Worm (Caenorhabditis elegans): ENCODE measurements around the gene C44B9.3.

Gene C44B9.3

ce11 chrIII:10880083-10880482, at the start of gene C44B9.3:
Gene C44B9.3, minus strand, starts transcription at chrIII:10880183.
- TF ChIP-seq dao-5 (tag; optimal IDR thresholded peaks at IDR 0.05) (no peak), him-1 (tag; optimal IDR thresholded peaks at IDR 0.05) (no peak), W03F9.2 (tag; optimal IDR thresholded peaks at IDR 0.05) (no peak)

ce11 chrIII:10923539-10923938, 43.6 kb upstream of the C44B9.3 start:
- no peak for TF ChIP-seq dao-5 (tag; optimal IDR thresholded peaks at IDR 0.05)
- no peak for TF ChIP-seq him-1 (tag; optimal IDR thresholded peaks at IDR 0.05)

ce11 chrIII:10921474-10921873, 41.5 kb upstream of the C44B9.3 start:
- TF ChIP-seq him-1 (tag; optimal IDR thresholded peaks at IDR 0.05) (no peak), W03F9.2 (tag; optimal IDR thresholded peaks at IDR 0.05) (no peak), dao-5 (tag; optimal IDR thresholded peaks at IDR 0.05) (no peak)

- TF ChIP-seq him-1 (tag; optimal IDR thresholded peaks at IDR 0.05) (no peak), W03F9.2 (tag; optimal IDR thresholded peaks at IDR 0.05) (no peak), dao-5 (tag; optimal IDR thresholded peaks at IDR 0.05) (no peak)
Observed at ce11 chrIII:10920044-10920443, 40.1 kb upstream of the C44B9.3 start, which contains the start of gene vab-7. Gene vab-7, plus strand, starts transcription at chrIII:10920344.

- TF ChIP-seq W03F9.2 (tag; optimal IDR thresholded peaks at IDR 0.05) (no peak), dao-5 (tag; optimal IDR thresholded peaks at IDR 0.05) (no peak), him-1 (tag; optimal IDR thresholded peaks at IDR 0.05) (no peak)
Observed at ce11 chrIII:10914971-10915370, 35.0 kb upstream of the C44B9.3 start.

- TF ChIP-seq dao-5 (tag; optimal IDR thresholded peaks at IDR 0.05): no peak
- no peak for TF ChIP-seq W03F9.2 (tag; optimal IDR thresholded peaks at IDR 0.05)
- TF ChIP-seq him-1 (tag; optimal IDR thresholded peaks at IDR 0.05): no peak
Observed at ce11 chrIII:10911160-10911559, 31.2 kb upstream of the C44B9.3 start, which contains the start of gene cut-6. Gene cut-6, plus strand, starts transcription at chrIII:10911460.

ce11 chrIII:10909166-10909565, 29.2 kb upstream of the C44B9.3 start:
- TF ChIP-seq him-1 (tag; optimal IDR thresholded peaks at IDR 0.05) (no peak), W03F9.2 (tag; optimal IDR thresholded peaks at IDR 0.05) (no peak), dao-5 (tag; optimal IDR thresholded peaks at IDR 0.05) (no peak)

ce11 chrIII:10908543-10908942, 28.6 kb upstream of the C44B9.3 start:
- TF ChIP-seq dao-5 (tag; optimal IDR thresholded peaks at IDR 0.05): no peak
- no peak for TF ChIP-seq W03F9.2 (tag; optimal IDR thresholded peaks at IDR 0.05)
- no peak for TF ChIP-seq him-1 (tag; optimal IDR thresholded peaks at IDR 0.05)

- TF ChIP-seq dao-5 (tag; optimal IDR thresholded peaks at IDR 0.05): no peak
- TF ChIP-seq W03F9.2 (tag; optimal IDR thresholded peaks at IDR 0.05): no peak
Observed at ce11 chrIII:10907678-10908217, 27.8 kb upstream of the C44B9.3 start.

- TF ChIP-seq W03F9.2 (tag; optimal IDR thresholded peaks at IDR 0.05): no peak
- no peak for TF ChIP-seq dao-5 (tag; optimal IDR thresholded peaks at IDR 0.05)
- no peak for TF ChIP-seq him-1 (tag; optimal IDR thresholded peaks at IDR 0.05)
Observed at ce11 chrIII:10906325-10906724, 26.3 kb upstream of the C44B9.3 start.

- TF ChIP-seq dao-5 (tag; optimal IDR thresholded peaks at IDR 0.05) (no peak), W03F9.2 (tag; optimal IDR thresholded peaks at IDR 0.05) (no peak), him-1 (tag; optimal IDR thresholded peaks at IDR 0.05) (no peak)
Observed at ce11 chrIII:10905112-10905511, 25.1 kb upstream of the C44B9.3 start.

ce11 chrIII:10904320-10904961, 24.5 kb upstream of the C44B9.3 start:
- no peak for TF ChIP-seq him-1 (tag; optimal IDR thresholded peaks at IDR 0.05)
- no peak for TF ChIP-seq W03F9.2 (tag; optimal IDR thresholded peaks at IDR 0.05)

- TF ChIP-seq dao-5 (tag; optimal IDR thresholded peaks at IDR 0.05): no peak
- no peak for TF ChIP-seq him-1 (tag; optimal IDR thresholded peaks at IDR 0.05)
- TF ChIP-seq W03F9.2 (tag; optimal IDR thresholded peaks at IDR 0.05): no peak
Observed at ce11 chrIII:10903009-10903609, 23.1 kb upstream of the C44B9.3 start.

ce11 chrIII:10902341-10902740, 22.4 kb upstream of the C44B9.3 start, which contains the start of gene unc-119:
Gene unc-119, plus strand, starts transcription at chrIII:10902641.
- TF ChIP-seq dao-5 (tag; optimal IDR thresholded peaks at IDR 0.05) (no peak), W03F9.2 (tag; optimal IDR thresholded peaks at IDR 0.05) (no peak), him-1 (tag; optimal IDR thresholded peaks at IDR 0.05) (no peak)
